Fruit fly (Drosophila melanogaster) whole organism, adult: ENCODE results near the gene CG17834.

Source experiments
- CG1620 ChIP-seq: fragments of 200-800 bp; sonication (Bioruptor generic); optimal IDR thresholded peaks from 2 replicates; lab custom pipeline; 2016; ENCODE audit warnings: missing biosample characterization, missing genetic modification characterization
- CG7045 ChIP-seq: fragments of 200-800 bp; sonication (Bioruptor generic); optimal IDR thresholded peaks from 2 replicates; lab custom pipeline; 2017; ENCODE audit warnings: missing biosample characterization, mild to moderate bottlenecking, missing genetic modification characterization
- CG7101 ChIP-seq: fragments of 200-800 bp; sonication (Bioruptor generic); optimal IDR thresholded peaks from 2 replicates; lab custom pipeline; 2018; ENCODE audit warnings: missing biosample characterization, mild to moderate bottlenecking, missing genetic modification characterization, moderate library complexity
- cic ChIP-seq: fragments of 200-800 bp; sonication (Bioruptor generic); optimal IDR thresholded peaks from 2 replicates; lab custom pipeline; 2017; ENCODE audit warnings: missing biosample characterization, mild to moderate bottlenecking, missing genetic modification characterization, moderate library complexity
- cnc ChIP-seq, 2 experiments: fragments of >200 bp; optimal IDR thresholded peaks; 2 replicates each; lab custom pipeline; 2017
- kay ChIP-seq: fragments of 200-800 bp; sonication (Bioruptor generic); peaks from one replicate; lab custom pipeline; 2016; ENCODE audit warnings: missing biosample characterization, missing genetic modification characterization, borderline replicate concordance

dm6 chr2L:8541469-8542233, 12.7 kb downstream of the CG17834 start, which contains the start of gene Sema1a:
- TF ChIP-seq cic (GFP tag; lab: Kevin White, UChicago) (peak; percentile 16), CG7045 (GFP tag; lab: Kevin White, UChicago) (peak; percentile 0), CG1620 (peak; percentile 48), CG7101 (peak; percentile 17), kay (GFP tag; lab: Kevin White, UChicago) (peak; percentile 47), cnc (optimal IDR thresholded peaks at IDR 0.05; lab: Kevin White, UChicago) (no peak)
